Fruit fly (Drosophila melanogaster): Measurements from ENCODE around the gene GluRIIA.

GluRIIA gene

DNA sequence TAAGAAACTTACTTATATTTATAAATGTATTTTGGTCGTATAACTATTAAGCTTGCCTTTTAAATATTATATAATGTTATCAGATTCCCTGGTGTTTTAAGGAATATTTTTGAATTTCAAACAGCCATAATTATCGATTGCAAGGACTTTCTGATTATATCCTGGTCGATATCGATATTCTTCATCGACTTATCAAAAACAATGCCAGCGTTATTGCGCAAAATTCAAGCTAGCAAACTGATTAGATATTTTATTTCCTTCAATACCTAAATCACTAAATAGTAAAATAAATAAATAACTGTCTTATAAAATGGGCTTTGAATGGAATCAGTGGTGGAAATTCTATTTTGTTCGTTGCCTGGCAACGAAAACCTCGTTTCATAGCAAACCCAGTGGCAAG lies 37.5 kb upstream of the GluRIIA start, which contains the start of gene CG14020:
Gene CG14020, plus strand, starts transcription at position 345 of the 400 bp plus-strand sequence.
- TF ChIP-seq BEAF-32 (GFP tag; optimal IDR thresholded peaks at IDR 0.05), result peak; percentile 6
- peak; percentile 45 for TF ChIP-seq Dp (GFP tag; optimal IDR thresholded peaks at IDR 0.05)
- no peak for TF ChIP-seq ato (GFP tag; IDR thresholded peaks at IDR 0.05; ENCODE audit: partially characterized antibody)
- no peak for TF ChIP-seq oc (tag; optimal IDR thresholded peaks at IDR 0.05)
- peak; percentile 59 for TF ChIP-seq E2f2 (GFP tag; IDR thresholded peaks at IDR 0.05)
- peak; percentile 53 for TF ChIP-seq Dref (GFP tag; IDR thresholded peaks at IDR 0.05)
- peak; percentile 25; the same call in 1 of the 2 replicates for TF ChIP-seq CG13287 (GFP tag; IDR thresholded peaks at IDR 0.05; ENCODE audit: partially characterized antibody)
- peak; percentile 50 for TF ChIP-seq sens (GFP tag)

DNA sequence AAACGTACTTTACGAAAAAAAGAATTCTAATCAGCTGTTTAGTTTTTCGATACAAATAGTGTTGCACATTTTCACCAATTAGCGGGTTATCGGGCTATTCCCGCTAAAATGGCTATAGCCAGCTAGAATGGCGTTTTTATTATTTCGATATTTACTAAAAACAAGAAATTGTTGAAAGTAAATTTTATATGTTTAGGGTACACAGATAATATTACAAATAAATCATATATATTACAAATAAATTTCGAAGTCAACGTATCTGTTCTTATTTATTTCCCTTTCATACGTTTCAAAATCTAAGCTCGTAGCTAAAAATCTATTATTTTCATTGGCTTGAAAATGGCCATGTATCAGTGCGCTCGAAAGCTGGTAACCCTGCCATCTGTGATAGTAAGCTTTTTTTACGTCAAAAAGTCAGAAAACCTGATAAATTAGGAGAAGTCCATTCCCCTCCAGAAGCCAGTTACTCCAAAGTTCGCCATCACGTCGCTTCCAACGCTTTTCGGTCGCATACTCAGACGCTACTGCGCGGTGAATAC lies 35.0 kb upstream of the GluRIIA start, which contains the start of the genes CG7382 and cl:
Gene CG7382, minus strand, starts transcription at position 51 of the 539 bp plus-strand sequence.
Gene cl, plus strand, starts transcription at position 290 of the 539 bp plus-strand sequence.
- no peak for TF ChIP-seq br (optimal IDR thresholded peaks at IDR 0.05)
- TF ChIP-seq Abd-B (GFP tag; optimal IDR thresholded peaks at IDR 0.05), result peak; percentile 81
- peak; percentile 36 for TF ChIP-seq CG18599 (GFP tag; optimal IDR thresholded peaks at IDR 0.05)
- peak; percentile 33; the same call in 1 of the 2 replicates for TF ChIP-seq lmd (GFP tag; IDR thresholded peaks at IDR 0.05)
- no peak for TF ChIP-seq CG3163 (GFP tag; optimal IDR thresholded peaks at IDR 0.05)
- TF ChIP-seq CG30020 (tag; optimal IDR thresholded peaks at IDR 0.05), result peak; percentile 42
- TF ChIP-seq slou (GFP tag; optimal IDR thresholded peaks at IDR 0.05), result peak; percentile 23
- TF ChIP-seq CG4360 (GFP tag; IDR thresholded peaks at IDR 0.05), result 0 out of 2 replicates have a peak, but pooled peaks have one; percentile 38
- TF ChIP-seq pzg (GFP tag; optimal IDR thresholded peaks at IDR 0.05), result peak; percentile 50
- TF ChIP-seq CG10654 (GFP tag; optimal IDR thresholded peaks at IDR 0.05), result peak; percentile 36
- TF ChIP-seq CG9437 (GFP tag; optimal IDR thresholded peaks at IDR 0.05), result peak; percentile 98
- no peak for TF ChIP-seq lab (GFP tag; optimal IDR thresholded peaks at IDR 0.05)
- TF ChIP-seq gcm2 (GFP tag; optimal IDR thresholded peaks at IDR 0.05), result no peak
- peak; percentile 21 to 53 for TF ChIP-seq tll (GFP tag; optimal IDR thresholded peaks at IDR 0.05)
- peak; percentile 26 for TF ChIP-seq CG10147 (GFP tag; optimal IDR thresholded peaks at IDR 0.05)
- TF ChIP-seq CG9876 (GFP tag; optimal IDR thresholded peaks at IDR 0.05), result no peak
- peak; percentile 19; the same call in 1 of the 2 replicates for TF ChIP-seq sob (GFP tag; IDR thresholded peaks at IDR 0.05)
- peak; percentile 36 for TF ChIP-seq CG12155 (GFP tag; optimal IDR thresholded peaks at IDR 0.05)
- TF ChIP-seq CG17612 (GFP tag; IDR thresholded peaks at IDR 0.05), result no peak
- peak; percentile 35 for TF ChIP-seq Dek (tag; optimal IDR thresholded peaks at IDR 0.05)
- no peak for TF ChIP-seq CG16813 (GFP tag; IDR thresholded peaks at IDR 0.05; ENCODE audit: partially characterized antibody)
- TF ChIP-seq E2f2 (GFP tag; IDR thresholded peaks at IDR 0.05), result peak; percentile 22; the same call in 1 of the 2 replicates
- TF ChIP-seq bowl (GFP tag; IDR thresholded peaks at IDR 0.05), result no peak
- TF ChIP-seq B-H2 (GFP tag; optimal IDR thresholded peaks at IDR 0.05), result peak; percentile 28
- peak; percentile 18 for TF ChIP-seq Sry-δ (GFP tag; optimal IDR thresholded peaks at IDR 0.05)
- TF ChIP-seq wdn (GFP tag; IDR thresholded peaks at IDR 0.05), result no peak
- peak; percentile 81 for TF ChIP-seq Sin3A (optimal IDR thresholded peaks at IDR 0.05)
- no peak for TF ChIP-seq CG7745 (tag; optimal IDR thresholded peaks at IDR 0.05)
- peak; percentile 66 for TF ChIP-seq grau (tag; optimal IDR thresholded peaks at IDR 0.05)
- TF ChIP-seq PHDP (tag; optimal IDR thresholded peaks at IDR 0.05), result no peak
- no peak for TF ChIP-seq fru (optimal IDR thresholded peaks at IDR 0.05)
- TF ChIP-seq Nf-YB (GFP tag; optimal IDR thresholded peaks at IDR 0.05), result peak; percentile 15
- TF ChIP-seq Hr3 (GFP tag; optimal IDR thresholded peaks at IDR 0.05), result peak; percentile 21
- TF ChIP-seq CG6765 (GFP tag; optimal IDR thresholded peaks at IDR 0.05), result no peak
- TF ChIP-seq Rfx (GFP tag; IDR thresholded peaks at IDR 0.05), result peak; percentile 40; the same call in 1 of the 2 replicates
- TF ChIP-seq prd (optimal IDR thresholded peaks at IDR 0.05), result no peak
- peak; percentile 27; the same call in 1 of the 3 replicates for TF ChIP-seq prd (GFP tag; IDR thresholded peaks at IDR 0.05)
- no peak for TF ChIP-seq tna (GFP tag; IDR thresholded peaks at IDR 0.05; ENCODE audit: partially characterized antibody)
- TF ChIP-seq CG4820 (GFP tag; optimal IDR thresholded peaks at IDR 0.05), result peak; percentile 33
- TF ChIP-seq stwl (tag; optimal IDR thresholded peaks at IDR 0.05), result peak; percentile 4
- 0 out of 2 replicates have a peak, but pooled peaks have one; percentile 56 for TF ChIP-seq CG14014 (GFP tag; IDR thresholded peaks at IDR 0.05)
- TF ChIP-seq nom (GFP tag; optimal IDR thresholded peaks at IDR 0.05), result no peak
